Fruit fly (Drosophila melanogaster): ENCODE results near the gene gd.

Gene gd

dm6 chrX:12014800-12015389 lies 27.3 kb upstream of the gd start (continued):
- 0 out of 2 replicates have a peak, but pooled peaks have one; percentile 5 for TF ChIP-seq CG14014 (GFP tag; IDR thresholded peaks at IDR 0.05)
- TF ChIP-seq CG2712 (tag; optimal IDR thresholded peaks at IDR 0.05), result peak; percentile 17
- no peak for TF ChIP-seq vfl (GFP tag; optimal IDR thresholded peaks at IDR 0.05)
- TF ChIP-seq CG14860 (GFP tag; IDR thresholded peaks at IDR 0.05; ENCODE audit: partially characterized antibody), result no peak
- TF ChIP-seq Neu2 (GFP tag; optimal IDR thresholded peaks at IDR 0.05; ENCODE audit: borderline replicate concordance), result no peak
- no peak for TF ChIP-seq CG13123 (GFP tag; optimal IDR thresholded peaks at IDR 0.05)
- peak; percentile 65 for TF ChIP-seq Xrp1 (GFP tag; IDR thresholded peaks at IDR 0.05)
- TF ChIP-seq Dip3 (GFP tag; optimal IDR thresholded peaks at IDR 0.05), result no peak
- peak; percentile 6 for TF ChIP-seq CG8924 (tag; optimal IDR thresholded peaks at IDR 0.05)
- TF ChIP-seq CrebB (tag; optimal IDR thresholded peaks at IDR 0.05), result no peak
- no peak for TF ChIP-seq CG11560 (tag; IDR thresholded peaks at IDR 0.05)
- TF ChIP-seq klu (GFP tag; IDR thresholded peaks at IDR 0.05), result no peak
- no peak for TF ChIP-seq CG13296 (GFP tag; optimal IDR thresholded peaks at IDR 0.05)
- TF ChIP-seq hth (optimal IDR thresholded peaks at IDR 0.05), result no peak
- TF ChIP-seq zfh1 (GFP tag; IDR thresholded peaks at IDR 0.05), result peak; percentile 51; the same call in 2 of the 3 replicates
- TF ChIP-seq CG6765 (GFP tag; optimal IDR thresholded peaks at IDR 0.05), result no peak
- 0 out of 3 replicates have a peak, but pooled peaks have one; percentile 22 for TF ChIP-seq CG7357 (GFP tag; IDR thresholded peaks at IDR 0.05)
- peak in 1 of 2 experiments; percentile 2 for TF ChIP-seq dpn (GFP tag; optimal IDR thresholded peaks at IDR 0.05)
- no peak for TF ChIP-seq jing (GFP tag; optimal IDR thresholded peaks at IDR 0.05)
- no peak for TF ChIP-seq pho (GFP tag; optimal IDR thresholded peaks at IDR 0.05)
- no peak for TF ChIP-seq mirr (GFP tag; optimal IDR thresholded peaks at IDR 0.05)
- peak; percentile 37 for TF ChIP-seq CG15269 (tag; optimal IDR thresholded peaks at IDR 0.05)
- no peak for TF ChIP-seq pan (optimal IDR thresholded peaks at IDR 0.05)
- TF ChIP-seq pan (GFP tag; optimal IDR thresholded peaks at IDR 0.05 in 1 of 2, IDR thresholded peaks at IDR 0.05 in 1 of 2), result peak in 1 of 2 experiments; percentile 68
- no peak for TF ChIP-seq croc (GFP tag; conservative IDR thresholded peaks at IDR 0.05)
- TF ChIP-seq ind (GFP tag; optimal IDR thresholded peaks at IDR 0.05), result no peak
- peak; percentile 68 for TF ChIP-seq ranshi (GFP tag; IDR thresholded peaks at IDR 0.05)
- TF ChIP-seq Scr (GFP tag; IDR thresholded peaks at IDR 0.05; ENCODE audit: partially characterized antibody), result no peak
- no peak for TF ChIP-seq dmrt99B (tag; optimal IDR thresholded peaks at IDR 0.05)
- no peak for TF ChIP-seq CG4820 (GFP tag; optimal IDR thresholded peaks at IDR 0.05)
- no peak; the same call in 1 of the 2 replicates for TF ChIP-seq CG31441 (GFP tag; IDR thresholded peaks at IDR 0.05)
- TF ChIP-seq CG6791 (GFP tag; IDR thresholded peaks at IDR 0.05; ENCODE audit: partially characterized antibody), result no peak
- no peak for TF ChIP-seq da (GFP tag; optimal IDR thresholded peaks at IDR 0.05)
- no peak for TF ChIP-seq CG15514 (GFP tag; optimal IDR thresholded peaks at IDR 0.05)

dm6 chrX:12014131-12014530 lies 26.6 kb upstream of the gd start:
- TF ChIP-seq GATAe (GFP tag; conservative IDR thresholded peaks at IDR 0.05), result peak; percentile 78
- TF ChIP-seq crol (GFP tag; IDR thresholded peaks at IDR 0.05), result peak; percentile 78
- peak; percentile 42 for TF ChIP-seq Ets65A (GFP tag)
- 0 out of 2 replicates have a peak, but pooled peaks have one; percentile 10 for TF ChIP-seq NFAT (GFP tag; IDR thresholded peaks at IDR 0.05)
- no peak for TF ChIP-seq slou (GFP tag; optimal IDR thresholded peaks at IDR 0.05)
- TF ChIP-seq HLH54F (GFP tag; optimal IDR thresholded peaks at IDR 0.05), result no peak
- TF ChIP-seq CG7987 (GFP tag; optimal IDR thresholded peaks at IDR 0.05), result peak; percentile 20
